Worm (Caenorhabditis elegans) whole organism, midembryonic: ENCODE measurements around the gene T25D1.2.

Experiments used
- flt-1 ChIP-seq: fragments of 200-800 bp; sonication (Bioruptor generic); IDR thresholded peaks from 2 replicates; pipeline ENCODE4 v1.3.6; 2022; ENCODE audit warnings: missing genetic modification characterization, missing compliant biosample characterization
- ref-1 ChIP-seq: fragments of 200-800 bp; sonication (Bioruptor generic); conservative IDR thresholded peaks from 2 replicates; pipeline ENCODE4 v1.3.6; 2022; ENCODE audit warnings: missing genetic modification reagents, missing genetic modification characterization, missing compliant biosample characterization
- ztf-23 ChIP-seq: fragments of 200-800 bp; sonication (Bioruptor generic); IDR thresholded peaks from 2 replicates; pipeline ENCODE4 v1.3.6; 2022; ENCODE audit warnings: missing genetic modification reagents, missing genetic modification characterization, missing compliant biosample characterization

- TF ChIP-seq ztf-23 (no peak), flt-1 (no peak), ref-1 (GFP tag; lab: Robert Waterston, UW) (no peak)
These were observed 44.0 kb downstream of the T25D1.2 start for ce11 chrX:16559387-16559786.
